Worm (Caenorhabditis elegans) whole organism, young adult: Measurements from ENCODE around the gene lips-15.

Source experiments
- F33H1.4 ChIP-seq: fragments of 200-800 bp; sonication (Bioruptor generic); IDR thresholded peaks from 2 replicates; pipeline ENCODE4 v1.3.6; 2022; ENCODE audit warnings: missing genetic modification reagents, missing genetic modification characterization, missing compliant biosample characterization
- F39B2.1 ChIP-seq: fragments of 200-800 bp; sonication (Bioruptor generic); IDR thresholded peaks from 2 replicates; pipeline ENCODE4 v1.3.6; 2022; ENCODE audit warnings: missing genetic modification reagents, missing genetic modification characterization, missing compliant biosample characterization
- F55B11.4 ChIP-seq: sonication (generic microtip); optimal IDR thresholded peaks from 2 replicates; lab custom pipeline; 2016; ENCODE audit warnings: missing compliant biosample characterization, missing genetic modification characterization, borderline replicate concordance; ENCODE audit not compliant: insufficient read depth
- Y95B8A.8 ChIP-seq: fragments of 200-800 bp; sonication (Bioruptor generic); IDR thresholded peaks from 2 replicates; pipeline ENCODE4 v1.3.6; 2022; ENCODE audit warnings: missing genetic modification reagents, missing genetic modification characterization, missing compliant biosample characterization
- ama-1 ChIP-seq, 3 experiments: fragments of 150-350 bp in 1 of 3; sonication (generic microtip) in 2 of 3; optimal IDR thresholded peaks; 2 replicates each; lab custom pipeline; 2014 to 2018; ENCODE audit warnings: missing biosample characterization in 2 of 3, missing genetic modification characterization in 2 of 3, missing genetic modification reagents in 2 of 3
- let-526 ChIP-seq: fragments of 200-800 bp; sonication (Bioruptor generic); IDR thresholded peaks from 2 replicates; pipeline ENCODE4 v1.3.6; 2022; ENCODE audit warnings: missing genetic modification reagents, missing genetic modification characterization, missing compliant biosample characterization
- madf-8 ChIP-seq: fragments of 200-800 bp; sonication (Bioruptor generic); conservative IDR thresholded peaks from 2 replicates; pipeline ENCODE4 v1.3.6; 2022; ENCODE audit warnings: missing genetic modification reagents, missing genetic modification characterization, missing compliant biosample characterization
- nhr-80 ChIP-seq: sonication (generic microtip); optimal IDR thresholded peaks from 2 replicates; lab custom pipeline; 2016; ENCODE audit warnings: missing genetic modification characterization, missing compliant biosample characterization
- repo-1 ChIP-seq: sonication (generic microtip); optimal IDR thresholded peaks from 2 replicates; lab custom pipeline; 2017; ENCODE audit warnings: mild to moderate bottlenecking, missing genetic modification characterization, missing compliant biosample characterization
- snpc-3.4 ChIP-seq: sonication (generic microtip); optimal IDR thresholded peaks from 2 replicates; lab custom pipeline; 2017; ENCODE audit warnings: missing genetic modification characterization, mild to moderate bottlenecking, missing compliant biosample characterization, antibody characterized with exemption, moderate library complexity, missing genotype, missing genetic modification reagents
- snpc-4 ChIP-seq, 5 experiments: fragments of 150-350 bp in 1 of 5; sonication (generic microtip) in 4 of 5; optimal IDR thresholded peaks; 2 replicates each; lab custom pipeline; 2014 to 2018; ENCODE audit warnings: missing genetic modification characterization in 5 of 5, missing biosample characterization in 3 of 5, antibody characterized with exemption in 2 of 5, mild to moderate bottlenecking in 2 of 5, missing compliant biosample characterization in 2 of 5, missing genotype in 2 of 5, moderate library complexity in 2 of 5, missing genetic modification reagents in 1 of 5
- sptf-2 ChIP-seq: fragments of 200-800 bp; sonication (Bioruptor generic); optimal IDR thresholded peaks from 2 replicates; lab custom pipeline; 2018; ENCODE audit warnings: mild to moderate bottlenecking, missing genetic modification characterization, missing compliant biosample characterization

ce11 chrII:12606900-12607299 lies 2.7 kb downstream of the lips-15 start, which contains the start of gene Y38E10A.8:
- TF ChIP-seq let-526 (GFP tag; lab: Robert Waterston, UW) = no peak
- TF ChIP-seq F39B2.1 (GFP tag; lab: Robert Waterston, UW) = no peak
- no peak for TF ChIP-seq nhr-80 (tag; lab: Kevin White, UChicago)
- no peak for TF ChIP-seq ama-1 (optimal IDR thresholded peaks at IDR 0.05; lab: Kevin White, UChicago)
- TF ChIP-seq ama-1 (GFP tag; optimal IDR thresholded peaks at IDR 0.05; lab: Kevin White, UChicago) = no peak
- TF ChIP-seq madf-8 (GFP tag; lab: Robert Waterston, UW) = no peak
- TF ChIP-seq F33H1.4 (GFP tag; lab: Robert Waterston, UW) = no peak
- TF ChIP-seq snpc-3.4 = no peak
- TF ChIP-seq F55B11.4 (tag; lab: Kevin White, UChicago) = no peak
- no peak for TF ChIP-seq Y95B8A.8 (GFP tag; lab: Robert Waterston, UW)
- TF ChIP-seq repo-1 (tag; lab: Kevin White, UChicago) = no peak
- TF ChIP-seq sptf-2 (GFP tag; lab: Kevin White, UChicago) = no peak
- TF ChIP-seq snpc-4 (GFP tag; optimal IDR thresholded peaks at IDR 0.05; lab: Kevin White, UChicago) = no peak
- no peak for TF ChIP-seq snpc-4 (tag; optimal IDR thresholded peaks at IDR 0.05; lab: Kevin White, UChicago)
